Worm (Caenorhabditis elegans) whole organism, L4 larva: ENCODE data around the gene snet-1.

Source experiments
- D1046.2 ChIP-seq: fragments of 200-800 bp; sonication (Bioruptor generic); IDR thresholded peaks from 2 replicates; pipeline ENCODE4 v1.3.6; 2022; ENCODE audit warnings: missing genetic modification characterization, missing compliant biosample characterization
- F10B5.3 ChIP-seq: sonication (generic microtip); optimal IDR thresholded peaks from 2 replicates; lab custom pipeline; 2016; ENCODE audit warnings: mild to moderate bottlenecking, missing genetic modification characterization, missing compliant biosample characterization
- F26F4.8 ChIP-seq: fragments of 200-800 bp; sonication (Bioruptor generic); conservative IDR thresholded peaks from 2 replicates; pipeline ENCODE4 v1.3.6; 2022; ENCODE audit warnings: missing genetic modification characterization, missing compliant biosample characterization
- R02D3.7 ChIP-seq: fragments of 150-350 bp; sonication (generic microtip); optimal IDR thresholded peaks from 3 replicates; lab custom pipeline; 2014; ENCODE audit warnings: missing biosample characterization, missing genetic modification characterization
- T26A8.4 ChIP-seq: fragments of 200-800 bp; sonication (Bioruptor generic); IDR thresholded peaks from 2 replicates; pipeline ENCODE4 v1.3.6; 2022; ENCODE audit warnings: missing genetic modification characterization, missing compliant biosample characterization
- Y105C5A.15 ChIP-seq: fragments of 200-800 bp; sonication (Bioruptor generic); IDR thresholded peaks from 2 replicates; pipeline ENCODE4 v1.3.6; 2022; ENCODE audit warnings: missing genetic modification characterization, missing compliant biosample characterization
- Y48G9A.11 ChIP-seq: fragments of 200-800 bp; sonication (Bioruptor generic); IDR thresholded peaks from 2 replicates; pipeline ENCODE4 v1.3.6; 2022; ENCODE audit warnings: missing genetic modification reagents, missing genetic modification characterization, missing compliant biosample characterization
- Y75B8A.6 ChIP-seq: fragments of 200-800 bp; sonication (Bioruptor generic); IDR thresholded peaks from 2 replicates; pipeline ENCODE4 v1.3.6; 2022; ENCODE audit warnings: missing genetic modification reagents, missing genetic modification characterization, missing compliant biosample characterization
- aha-1 ChIP-seq: fragments of 150-350 bp; peaks from one replicate; lab custom pipeline; 2014; ENCODE audit warnings: missing biosample characterization, missing genetic modification characterization
- ama-1 ChIP-seq: fragments of 150-350 bp; optimal IDR thresholded peaks from 2 replicates; lab custom pipeline; 2014; ENCODE audit warnings: inconsistent platforms, mixed read lengths
- ceh-28 ChIP-seq: fragments of 150-350 bp; optimal IDR thresholded peaks from 2 replicates; lab custom pipeline; 2014; ENCODE audit warnings: missing biosample characterization, missing genetic modification reagents, missing genetic modification characterization
- ceh-32 ChIP-seq: sonication (generic microtip); optimal IDR thresholded peaks from 2 replicates; lab custom pipeline; 2016; ENCODE audit warnings: mild to moderate bottlenecking, missing genetic modification characterization, missing compliant biosample characterization; ENCODE audit not compliant: poor library complexity
- daf-16 ChIP-seq, 3 experiments: sonication (generic microtip); optimal IDR thresholded peaks; 2 replicates each; lab custom pipeline; 2016 to 2017; ENCODE audit warnings: missing genetic modification characterization in 3 of 3, missing genetic modification reagents in 3 of 3, mild to moderate bottlenecking in 2 of 3, missing compliant biosample characterization in 2 of 3, missing biosample characterization in 1 of 3, moderate library complexity in 1 of 3
- daf-19 ChIP-seq: fragments of 200-800 bp; sonication (Bioruptor generic); conservative IDR thresholded peaks from 2 replicates; pipeline ENCODE4 v1.3.6; 2022; ENCODE audit warnings: missing genetic modification characterization, missing compliant biosample characterization
- daf-8 ChIP-seq: fragments of 200-800 bp; sonication (Bioruptor generic); IDR thresholded peaks from 2 replicates; pipeline ENCODE4 v1.3.6; 2022; ENCODE audit warnings: missing genetic modification characterization, missing compliant biosample characterization
- dmd-6 ChIP-seq: fragments of 200-800 bp; sonication (Bioruptor generic); IDR thresholded peaks from 2 replicates; pipeline ENCODE4 v1.3.6; 2022; ENCODE audit warnings: missing genetic modification reagents, missing genetic modification characterization, missing compliant biosample characterization
- dmd-8 ChIP-seq: fragments of 200-800 bp; sonication (Bioruptor generic); IDR thresholded peaks from 2 replicates; pipeline ENCODE4 v1.3.6; 2022; ENCODE audit warnings: missing genetic modification characterization, missing compliant biosample characterization
- dpl-1 ChIP-seq: fragments of 150-350 bp; optimal IDR thresholded peaks from 2 replicates; lab custom pipeline; 2014; ENCODE audit warnings: missing biosample characterization, missing genetic modification reagents, missing genetic modification characterization
- duxl-1 ChIP-seq: sonication (generic microtip); optimal IDR thresholded peaks from 2 replicates; lab custom pipeline; 2016; ENCODE audit warnings: mild to moderate bottlenecking, missing genetic modification characterization, moderate library complexity, missing compliant biosample characterization; ENCODE audit not compliant: poor library complexity
- dve-1 ChIP-seq: sonication (generic microtip); optimal IDR thresholded peaks from 2 replicates; lab custom pipeline; 2017; ENCODE audit warnings: antibody characterized with exemption, mild to moderate bottlenecking, missing genetic modification characterization, missing compliant biosample characterization; ENCODE audit not compliant: insufficient read depth
- egl-27 ChIP-seq: sonication (generic microtip); optimal IDR thresholded peaks from 3 replicates; lab custom pipeline; 2017; ENCODE audit warnings: missing biosample characterization, missing genetic modification reagents, missing genetic modification characterization
- fkh-10 ChIP-seq: fragments of 150-350 bp; optimal IDR thresholded peaks from 2 replicates; lab custom pipeline; 2014; ENCODE audit warnings: missing biosample characterization, missing genetic modification reagents, missing genetic modification characterization
- hlh-11 ChIP-seq: fragments of 200-800 bp; sonication (Bioruptor generic); optimal IDR thresholded peaks from 2 replicates; lab custom pipeline; 2018; ENCODE audit warnings: mild to moderate bottlenecking, missing genetic modification characterization, missing compliant biosample characterization
- hlh-30 ChIP-seq: sonication (generic microtip); optimal IDR thresholded peaks from 2 replicates; lab custom pipeline; 2017; ENCODE audit warnings: antibody characterized with exemption, mild to moderate bottlenecking, missing genetic modification characterization, missing compliant biosample characterization; ENCODE audit not compliant: insufficient read depth
- lin-15B ChIP-seq: fragments of 150-350 bp; sonication (generic microtip); optimal IDR thresholded peaks from 3 replicates; lab custom pipeline; 2014; ENCODE audit warnings: missing biosample characterization, missing genetic modification characterization
- lin-39 ChIP-seq: fragments of 150-350 bp; optimal IDR thresholded peaks from 2 replicates; lab custom pipeline; 2014; ENCODE audit warnings: missing biosample characterization, missing genetic modification reagents, missing genetic modification characterization
- lir-3 ChIP-seq: sonication (generic microtip); optimal IDR thresholded peaks from 2 replicates; lab custom pipeline; 2016; ENCODE audit warnings: mild to moderate bottlenecking, missing genetic modification characterization, missing compliant biosample characterization
- madf-5 ChIP-seq, 2 experiments: fragments of 200-800 bp; sonication (Bioruptor generic); IDR thresholded peaks; 2 replicates each; pipeline ENCODE4 v1.3.6; 2022; ENCODE audit warnings: missing compliant biosample characterization in 2 of 2, missing genetic modification characterization in 2 of 2
- mdl-1 ChIP-seq, 2 experiments: fragments of 150-350 bp in 1 of 2; sonication (generic microtip) in 1 of 2; optimal IDR thresholded peaks; 2 replicates each; lab custom pipeline; 2014 to 2017; ENCODE audit warnings: missing biosample characterization in 2 of 2, missing genetic modification characterization in 2 of 2
- nhr-10 ChIP-seq: fragments of 150-350 bp; optimal IDR thresholded peaks from 2 replicates; lab custom pipeline; 2014; ENCODE audit warnings: missing biosample characterization, missing genetic modification characterization
- nhr-102 ChIP-seq: sonication (generic microtip); optimal IDR thresholded peaks from 2 replicates; lab custom pipeline; 2016; ENCODE audit warnings: mild to moderate bottlenecking, missing genetic modification characterization, moderate library complexity, missing compliant biosample characterization
- nhr-11 ChIP-seq: fragments of 150-350 bp; optimal IDR thresholded peaks from 2 replicates; lab custom pipeline; 2014; ENCODE audit warnings: missing biosample characterization, missing genetic modification characterization
- nhr-25 ChIP-seq: sonication (generic microtip); optimal IDR thresholded peaks from 2 replicates; lab custom pipeline; 2017; ENCODE audit warnings: missing genetic modification characterization, mild to moderate bottlenecking, missing compliant biosample characterization, antibody characterized with exemption, moderate library complexity, borderline replicate concordance; ENCODE audit not compliant: insufficient read depth
- nhr-28 ChIP-seq: fragments of 150-350 bp; optimal IDR thresholded peaks from 2 replicates; lab custom pipeline; 2014; ENCODE audit warnings: missing biosample characterization, missing genetic modification characterization
- nhr-41 ChIP-seq: fragments of 200-800 bp; sonication (Bioruptor generic); IDR thresholded peaks from 2 replicates; pipeline ENCODE4 v1.3.6; 2022; ENCODE audit warnings: missing genetic modification reagents, missing genetic modification characterization, missing compliant biosample characterization
- nhr-42 ChIP-seq: fragments of 200-800 bp; sonication (Bioruptor generic); IDR thresholded peaks from 2 replicates; pipeline ENCODE4 v1.3.6; 2022; ENCODE audit warnings: missing genetic modification characterization, missing compliant biosample characterization
- nhr-48 ChIP-seq: sonication (generic microtip); optimal IDR thresholded peaks from 2 replicates; lab custom pipeline; 2016; ENCODE audit warnings: mild to moderate bottlenecking, missing genetic modification characterization, missing compliant biosample characterization
- nhr-76 ChIP-seq: fragments of 150-350 bp; optimal IDR thresholded peaks from 2 replicates; lab custom pipeline; 2014; ENCODE audit warnings: missing biosample characterization, missing genetic modification characterization
- pha-4 ChIP-seq, 2 experiments: fragments of 150-350 bp in 1 of 2; fragments of 200-800 bp in 1 of 2; sonication (Bioruptor generic) in 1 of 2; IDR thresholded peaks in 1 of 2; optimal IDR thresholded peaks in 1 of 2; 2 replicates each; pipeline versions ENCODE4 v1.3.6 to Lab custom; 2014 to 2022; ENCODE audit warnings: missing genetic modification characterization in 2 of 2, missing genetic modification reagents in 2 of 2, missing biosample characterization in 1 of 2, missing compliant biosample characterization in 1 of 2
- rbr-2 ChIP-seq: sonication (generic microtip); optimal IDR thresholded peaks from 2 replicates; lab custom pipeline; 2016; ENCODE audit warnings: missing genotype, missing genetic modification characterization, missing compliant biosample characterization
- set-16 ChIP-seq: fragments of 200-800 bp; sonication (Bioruptor generic); IDR thresholded peaks from 2 replicates; pipeline ENCODE4 v1.3.6; 2022; ENCODE audit warnings: missing genetic modification reagents, missing genetic modification characterization, missing compliant biosample characterization
- skn-1 ChIP-seq: fragments of 150-350 bp; optimal IDR thresholded peaks from 2 replicates; lab custom pipeline; 2014; ENCODE audit warnings: missing biosample characterization, missing genetic modification characterization
- snpc-4 ChIP-seq: fragments of 150-350 bp; optimal IDR thresholded peaks from 2 replicates; lab custom pipeline; 2014; ENCODE audit warnings: missing biosample characterization, missing genetic modification characterization
- tag-97 ChIP-seq: fragments of 200-800 bp; sonication (Bioruptor generic); IDR thresholded peaks from 2 replicates; pipeline ENCODE4 v1.3.6; 2022; ENCODE audit warnings: missing genetic modification characterization, missing compliant biosample characterization
- unc-39 ChIP-seq: sonication (generic microtip); optimal IDR thresholded peaks from 2 replicates; lab custom pipeline; 2017; ENCODE audit warnings: missing biosample characterization, missing genetic modification characterization
- vab-7 ChIP-seq: fragments of 200-800 bp; sonication (Bioruptor generic); IDR thresholded peaks from 2 replicates; pipeline ENCODE4 v1.3.6; 2022; ENCODE audit warnings: missing genetic modification reagents, missing genetic modification characterization, missing compliant biosample characterization
- zag-1 ChIP-seq: fragments of 150-350 bp; optimal IDR thresholded peaks from 2 replicates; lab custom pipeline; 2014; ENCODE audit warnings: missing biosample characterization, missing genetic modification characterization
- zip-11 ChIP-seq: fragments of 200-800 bp; sonication (Bioruptor generic); IDR thresholded peaks from 2 replicates; pipeline ENCODE4 v1.3.6; 2022; ENCODE audit warnings: missing genetic modification characterization, missing compliant biosample characterization

snet-1 gene

ce11 chrX:3697623-3698022 is 28.9 kb upstream of the snet-1 start (continued):
- TF ChIP-seq rbr-2 (tag; lab: Kevin White, UChicago) (peak; percentile 73), F26F4.8 (GFP tag; lab: Robert Waterston, UW) (peak; percentile 94), set-16 (peak; percentile 42), nhr-10 (tag; lab: Kevin White, UChicago) (no peak), R02D3.7 (no peak), dpl-1 (GFP tag; lab: Kevin White, UChicago) (no peak), tag-97 (GFP tag; lab: Robert Waterston, UW) (no peak), zag-1 (tag; lab: Kevin White, UChicago) (no peak)

- TF ChIP-seq skn-1 (tag; lab: Kevin White, UChicago) (no peak), mdl-1 (tag; optimal IDR thresholded peaks at IDR 0.05; lab: Kevin White, UChicago) (no peak), snpc-4 (tag; lab: Kevin White, UChicago) (no peak), aha-1 (tag; lab: Kevin White, UChicago) (peak; percentile 18), daf-8 (GFP tag; lab: Robert Waterston, UW) (no peak), duxl-1 (tag; lab: Kevin White, UChicago) (no peak)
Measured at ce11 chrX:3696603-3697002, 27.9 kb upstream of the snet-1 start, which contains the start of gene C01C4.3. C01C4.3 (plus strand) TSS chrX:3696903.

ce11 chrX:3695826-3696225 is 27.1 kb upstream of the snet-1 start:
- TF ChIP-seq D1046.2, result no peak
- no peak for TF ChIP-seq unc-39 (tag; lab: Kevin White, UChicago)
- no peak for TF ChIP-seq ceh-32 (tag; lab: Kevin White, UChicago)
- TF ChIP-seq nhr-42 (GFP tag; lab: Robert Waterston, UW), result no peak
- no peak for TF ChIP-seq fkh-10
- peak; percentile 56 for TF ChIP-seq hlh-30
- peak; percentile 24 for TF ChIP-seq hlh-11
- no peak for TF ChIP-seq set-16
- no peak for TF ChIP-seq ceh-28 (tag; lab: Kevin White, UChicago)
- TF ChIP-seq zip-11 (GFP tag; lab: Robert Waterston, UW), result no peak
- TF ChIP-seq dmd-6 (GFP tag; lab: Robert Waterston, UW), result peak; percentile 15; the same call in 1 of the 2 replicates
- no peak for TF ChIP-seq lin-39 (tag; lab: Kevin White, UChicago)
- no peak for TF ChIP-seq nhr-76 (tag; lab: Kevin White, UChicago)
- TF ChIP-seq daf-16 (GFP tag; optimal IDR thresholded peaks at IDR 0.05; lab: Kevin White, UChicago), result no peak
- no peak for TF ChIP-seq daf-16 (tag; optimal IDR thresholded peaks at IDR 0.05; lab: Kevin White, UChicago)
- no peak for TF ChIP-seq vab-7 (GFP tag; lab: Robert Waterston, UW)
- no peak for TF ChIP-seq F10B5.3 (tag; lab: Kevin White, UChicago)
- no peak for TF ChIP-seq rbr-2 (tag; lab: Kevin White, UChicago)
- no peak for TF ChIP-seq madf-5 (GFP tag; IDR thresholded peaks at IDR 0.05; lab: Robert Waterston, UW)
- no peak for TF ChIP-seq Y48G9A.11 (GFP tag; lab: Robert Waterston, UW)
- no peak for TF ChIP-seq Y105C5A.15 (GFP tag; lab: Robert Waterston, UW)
- TF ChIP-seq T26A8.4 (GFP tag; lab: Robert Waterston, UW), result no peak
- no peak for TF ChIP-seq daf-19 (GFP tag; lab: Robert Waterston, UW)
- TF ChIP-seq lir-3, result no peak
- no peak for TF ChIP-seq pha-4 (GFP tag; IDR thresholded peaks at IDR 0.05; lab: Robert Waterston, UW)
- no peak for TF ChIP-seq pha-4 (tag; optimal IDR thresholded peaks at IDR 0.05; lab: Kevin White, UChicago)
- no peak for TF ChIP-seq dmd-8 (GFP tag; lab: Robert Waterston, UW)
- no peak for TF ChIP-seq nhr-11 (tag; lab: Kevin White, UChicago)
- peak; percentile 11 for TF ChIP-seq nhr-28 (tag; lab: Kevin White, UChicago)
- TF ChIP-seq nhr-41, result no peak
- TF ChIP-seq dpl-1 (GFP tag; lab: Kevin White, UChicago), result no peak
- TF ChIP-seq ama-1, result no peak
- TF ChIP-seq nhr-102, result no peak
- TF ChIP-seq nhr-25 (tag; lab: Kevin White, UChicago), result no peak
- no peak for TF ChIP-seq lin-15B (tag; lab: Kevin White, UChicago)
- no peak for TF ChIP-seq nhr-48 (tag; lab: Kevin White, UChicago)
- peak; percentile 6 for TF ChIP-seq dve-1
- TF ChIP-seq Y75B8A.6 (GFP tag; lab: Robert Waterston, UW), result no peak
- TF ChIP-seq egl-27, result no peak
